Worm (Caenorhabditis elegans): ENCODE results near the gene C16D9.4.
A peak's percentile ranks its signal among the peaks of the same experiment; 100 is the strongest.

Gene C16D9.4

ce11 chrV:8206931-8207330 lies 35.8 kb downstream of the C16D9.4 start, which contains the start of gene timp-1 (continued):
- no peak for TF ChIP-seq unc-130 (GFP tag; optimal IDR thresholded peaks at IDR 0.05)
- TF ChIP-seq egl-44 (GFP tag; IDR thresholded peaks at IDR 0.05): no peak
- no peak for TF ChIP-seq gei-17 (GFP tag; optimal IDR thresholded peaks at IDR 0.05)

DNA sequence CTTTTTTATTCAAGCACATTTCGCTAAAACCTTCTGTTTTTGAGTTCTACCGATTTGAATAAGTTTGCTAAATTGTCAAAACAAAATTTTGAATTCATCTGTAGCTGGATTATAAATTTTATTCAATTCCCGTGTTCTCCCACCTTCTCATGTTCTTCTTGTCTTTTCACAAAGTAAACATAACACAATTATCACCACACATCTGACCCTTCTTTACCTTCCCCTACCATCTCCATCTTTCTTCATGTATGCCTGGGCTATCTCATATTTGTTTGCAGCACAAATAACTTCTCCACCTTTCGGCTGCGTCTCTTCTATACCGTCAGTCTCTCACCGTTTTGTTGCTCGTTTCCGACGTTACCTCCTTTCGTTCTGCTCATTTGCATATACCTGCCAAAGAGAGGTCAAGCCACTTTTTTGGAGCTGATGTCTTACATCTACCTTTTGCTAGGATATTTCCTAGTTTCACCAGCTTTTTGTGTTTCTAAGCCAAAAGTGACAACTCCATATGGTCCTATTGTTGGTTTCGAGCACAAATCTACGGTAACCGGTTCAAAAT lies 39.5 kb downstream of the C16D9.4 start, which contains the start of gene cest-17:
Gene cest-17, plus strand, starts transcription at position 248 of the 559 bp plus-strand sequence.
- TF ChIP-seq hmg-1.2 (GFP tag; IDR thresholded peaks at IDR 0.05) (peak; percentile 30; the same call in 1 of the 2 replicates), mes-4 (tag; optimal IDR thresholded peaks at IDR 0.05) (no peak), ceh-91 (GFP tag; IDR thresholded peaks at IDR 0.05) (no peak), tlf-1 (GFP tag; optimal IDR thresholded peaks at IDR 0.05) (no peak), nhr-179 (tag; optimal IDR thresholded peaks at IDR 0.05) (no peak)

DNA sequence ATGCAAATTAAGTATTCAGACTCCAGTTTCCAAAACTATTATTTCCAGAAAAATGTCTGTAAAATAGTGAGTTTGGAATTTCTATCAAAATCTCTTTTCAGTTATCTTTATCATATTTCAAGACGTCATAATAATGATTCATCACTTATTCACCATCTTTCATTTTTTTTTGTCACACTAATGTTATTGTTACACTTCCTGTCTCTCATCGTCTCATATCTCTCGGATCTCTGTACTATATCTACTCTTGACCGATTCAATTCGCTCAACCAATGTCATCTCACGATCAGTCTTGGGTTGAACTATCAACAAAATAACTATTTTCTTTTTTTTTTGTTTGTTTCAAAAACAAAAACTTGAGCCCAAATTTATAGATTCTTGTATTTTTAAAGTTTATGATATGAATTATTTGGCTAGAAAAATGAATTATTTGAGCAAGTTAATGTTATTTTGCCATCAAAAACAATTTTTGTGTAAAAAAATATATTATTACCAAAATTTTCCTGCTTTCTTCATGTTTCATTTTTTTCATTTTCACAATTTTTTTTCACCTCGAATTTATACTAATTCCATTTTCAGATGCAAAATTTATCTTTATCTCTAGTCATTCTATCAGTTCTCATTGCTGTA lies 41.4 kb downstream of the C16D9.4 start, which contains the start of gene cri-2:
Gene cri-2, plus strand, starts transcription at position 580 of the 630 bp plus-strand sequence.
- TF ChIP-seq hmg-1.2 (GFP tag; IDR thresholded peaks at IDR 0.05) (peak; percentile 18; the same call in 1 of the 2 replicates), lag-1 (GFP tag; IDR thresholded peaks at IDR 0.05) (no peak), lin-35 (GFP tag; optimal IDR thresholded peaks at IDR 0.05) (no peak)

ce11 chrV:8198994-8199393 lies 43.7 kb downstream of the C16D9.4 start, which contains the start of gene F20D6.11:
Gene F20D6.11 (minus strand): TSS chrV:8199094.
- TF ChIP-seq hmg-1.2 (GFP tag; IDR thresholded peaks at IDR 0.05): no peak
- TF ChIP-seq dpl-1 (GFP tag; optimal IDR thresholded peaks at IDR 0.05): no peak
- TF ChIP-seq F57A8.1 (GFP tag; optimal IDR thresholded peaks at IDR 0.05): no peak
- no peak for TF ChIP-seq ama-1 (optimal IDR thresholded peaks at IDR 0.05)
- TF ChIP-seq ama-1 (GFP tag; optimal IDR thresholded peaks at IDR 0.05): no peak
- TF ChIP-seq nhr-27 (tag; optimal IDR thresholded peaks at IDR 0.05): no peak
- no peak for TF ChIP-seq let-526 (GFP tag; IDR thresholded peaks at IDR 0.05)
- no peak for TF ChIP-seq ztf-28 (GFP tag; IDR thresholded peaks at IDR 0.05)
- TF ChIP-seq mes-4 (tag; optimal IDR thresholded peaks at IDR 0.05): no peak
- TF ChIP-seq ZK185.1 (tag; optimal IDR thresholded peaks at IDR 0.05; ENCODE audit: poor library complexity, severe bottlenecking): no peak
- no peak for TF ChIP-seq ekl-4 (GFP tag; IDR thresholded peaks at IDR 0.05)
- no peak for TF ChIP-seq Y79H2A.3 (GFP tag; conservative IDR thresholded peaks at IDR 0.05)
- TF ChIP-seq chd-7 (tag; optimal IDR thresholded peaks at IDR 0.05): no peak
- no peak for TF ChIP-seq gei-17 (GFP tag; optimal IDR thresholded peaks at IDR 0.05)
- no peak for TF ChIP-seq nfya-2 (GFP tag; IDR thresholded peaks at IDR 0.05)

- TF ChIP-seq efl-1 (GFP tag; optimal IDR thresholded peaks at IDR 0.05): no peak
- TF ChIP-seq F39B2.1 (GFP tag; IDR thresholded peaks at IDR 0.05): no peak
- TF ChIP-seq pbrm-1 (GFP tag; IDR thresholded peaks at IDR 0.05): no peak
- no peak for TF ChIP-seq attf-6 (GFP tag; IDR thresholded peaks at IDR 0.05)
- TF ChIP-seq tlf-1 (GFP tag; optimal IDR thresholded peaks at IDR 0.05): no peak
- TF ChIP-seq aptf-3 (GFP tag; IDR thresholded peaks at IDR 0.05): no peak
- no peak for TF ChIP-seq egrh-3 (GFP tag; IDR thresholded peaks at IDR 0.05)
- no peak for TF ChIP-seq Y56A3A.18 (GFP tag; IDR thresholded peaks at IDR 0.05)
- no peak for TF ChIP-seq ekl-4 (GFP tag; IDR thresholded peaks at IDR 0.05)
- no peak for TF ChIP-seq hmg-1.2 (GFP tag; IDR thresholded peaks at IDR 0.05)
- TF ChIP-seq hlh-12 (tag; optimal IDR thresholded peaks at IDR 0.05): no peak
- TF ChIP-seq ceh-58 (GFP tag; IDR thresholded peaks at IDR 0.05): no peak
- no peak for TF ChIP-seq gei-17 (GFP tag; optimal IDR thresholded peaks at IDR 0.05)
- TF ChIP-seq nhr-120 (GFP tag; IDR thresholded peaks at IDR 0.05): no peak
- no peak for TF ChIP-seq nhr-90 (tag; optimal IDR thresholded peaks at IDR 0.05)
- TF ChIP-seq F22D6.2 (tag; optimal IDR thresholded peaks at IDR 0.05): no peak
- no peak for TF ChIP-seq repo-1 (tag; optimal IDR thresholded peaks at IDR 0.05)
- TF ChIP-seq nhr-179 (tag; optimal IDR thresholded peaks at IDR 0.05): no peak
- no peak for TF ChIP-seq B0261.1 (tag; optimal IDR thresholded peaks at IDR 0.05)
- TF ChIP-seq nhr-80 (tag; optimal IDR thresholded peaks at IDR 0.05): no peak
Observed at ce11 chrV:8196993-8197392, 45.7 kb downstream of the C16D9.4 start.
